Fruit fly (Drosophila melanogaster) whole organism, embryonic: ENCODE measurements around the gene CG15473.

Experiments
- Adf1 ChIP-seq: fragments of 200-800 bp; sonication (Bioruptor generic); IDR thresholded peaks from 2 replicates; pipeline ENCODE4 v1.3.6; 2022; ENCODE audit warnings: missing biosample characterization, missing genetic modification characterization
- Atf-2 ChIP-seq: fragments of 200-800 bp; sonication (Bioruptor generic); optimal IDR thresholded peaks from 2 replicates; lab custom pipeline; 2016; ENCODE audit warnings: missing biosample characterization, missing genetic modification characterization
- Awh ChIP-seq: fragments of 200-800 bp; sonication (Bioruptor generic); IDR thresholded peaks from 2 replicates; pipeline ENCODE4, ENCODE4 v1.3.6; 2022; ENCODE audit warnings: missing biosample characterization, missing genetic modification characterization
- BtbVII ChIP-seq: fragments of 200-800 bp; sonication (Bioruptor generic); optimal IDR thresholded peaks from 3 replicates; lab custom pipeline; 2017; ENCODE audit warnings: missing biosample characterization, mild to moderate bottlenecking, missing genetic modification characterization
- CG11093 ChIP-seq: fragments of 200-800 bp; sonication (Bioruptor generic); IDR thresholded peaks from 3 replicates; pipeline ENCODE4 v1.3.6; 2022; ENCODE audit warnings: missing biosample characterization, missing genetic modification characterization
- CG1233 ChIP-seq: fragments of 200-800 bp; sonication (Bioruptor generic); optimal IDR thresholded peaks from 4 replicates; lab custom pipeline; 2018; ENCODE audit warnings: missing biosample characterization, mild to moderate bottlenecking, missing genetic modification characterization
- CG12744 ChIP-seq: fragments of 200-800 bp; sonication (Bioruptor generic); optimal IDR thresholded peaks from 2 replicates; lab custom pipeline; 2016; ENCODE audit warnings: missing biosample characterization, missing genetic modification characterization
- CG12942 ChIP-seq: fragments of 200-800 bp; sonication (Bioruptor generic); optimal IDR thresholded peaks from 3 replicates; lab custom pipeline; 2016; ENCODE audit warnings: missing biosample characterization, missing genetic modification characterization
- CG13296 ChIP-seq: fragments of 200-800 bp; sonication (Bioruptor generic); optimal IDR thresholded peaks from 3 replicates; lab custom pipeline; 2018; ENCODE audit warnings: missing biosample characterization, mild to moderate bottlenecking, missing genetic modification characterization
- CG15269 ChIP-seq: fragments of 200-800 bp; sonication (Bioruptor generic); optimal IDR thresholded peaks from 2 replicates; lab custom pipeline; 2018; ENCODE audit warnings: missing biosample characterization, mild to moderate bottlenecking, missing genetic modification characterization, moderate library complexity
- CG2116 ChIP-seq: fragments of 200-800 bp; sonication (Bioruptor generic); optimal IDR thresholded peaks from 3 replicates; lab custom pipeline; 2018; ENCODE audit warnings: missing biosample characterization, mild to moderate bottlenecking, missing genetic modification characterization
- CG2875 ChIP-seq: fragments of 200-800 bp; sonication (Bioruptor generic); optimal IDR thresholded peaks from 2 replicates; lab custom pipeline; 2017; ENCODE audit warnings: missing biosample characterization, mild to moderate bottlenecking, missing genetic modification characterization, missing genetic modification reagents
- CG3065 ChIP-seq: fragments of 200-800 bp; sonication (Bioruptor generic); optimal IDR thresholded peaks from 2 replicates; lab custom pipeline; 2016; ENCODE audit warnings: missing biosample characterization, missing genetic modification characterization
- CG3995 ChIP-seq: fragments of 200-800 bp; sonication (Bioruptor generic); optimal IDR thresholded peaks from 3 replicates; lab custom pipeline; 2016; ENCODE audit warnings: missing biosample characterization, missing genetic modification characterization
- CG6813 ChIP-seq: fragments of 200-800 bp; sonication (Bioruptor generic); optimal IDR thresholded peaks from 2 replicates; lab custom pipeline; 2017; ENCODE audit warnings: missing biosample characterization, missing genetic modification characterization, mild to moderate bottlenecking, moderate library complexity, missing genetic modification reagents
- CG6854 ChIP-seq: fragments of 200-800 bp; sonication (Bioruptor generic); optimal IDR thresholded peaks from 3 replicates; lab custom pipeline; 2017; ENCODE audit warnings: missing biosample characterization, mild to moderate bottlenecking, missing genetic modification characterization
- CG8359 ChIP-seq: fragments of 200-800 bp; sonication (Bioruptor generic); optimal IDR thresholded peaks from 2 replicates; lab custom pipeline; 2017; ENCODE audit warnings: missing biosample characterization, mild to moderate bottlenecking, missing genetic modification characterization, borderline replicate concordance
- CG9817 ChIP-seq: fragments of 200-800 bp; sonication (Bioruptor generic); optimal IDR thresholded peaks from 2 replicates; lab custom pipeline; 2018; ENCODE audit warnings: missing biosample characterization, mild to moderate bottlenecking, missing genetic modification characterization, moderate library complexity
- Chrac-16 ChIP-seq: fragments of 200-800 bp; sonication (Bioruptor generic); optimal IDR thresholded peaks from 3 replicates; lab custom pipeline; 2016; ENCODE audit warnings: missing biosample characterization, missing genetic modification characterization
- Doc2 ChIP-seq: fragments of 200-800 bp; sonication (Bioruptor generic); IDR thresholded peaks from 2 replicates; pipeline ENCODE4 v1.3.6; 2022; ENCODE audit warnings: missing biosample characterization, missing genetic modification characterization
- Dref ChIP-seq: fragments of 200-800 bp; sonication (Bioruptor generic); IDR thresholded peaks from 2 replicates; pipeline ENCODE4 v1.3.6; 2022; ENCODE audit warnings: missing biosample characterization, missing genetic modification characterization
- ERR ChIP-seq: fragments of 200-800 bp; sonication (Bioruptor generic); optimal IDR thresholded peaks from 2 replicates; lab custom pipeline; 2016; ENCODE audit warnings: missing biosample characterization, missing genetic modification characterization
- Eip74EF ChIP-seq, 2 experiments: fragments of 200-800 bp in 1 of 2; fragments of >200 bp in 1 of 2; sonication (Bioruptor generic) in 1 of 2; optimal IDR thresholded peaks; 2 replicates each; lab custom pipeline; 2017 to 2019; ENCODE audit warnings: missing biosample characterization in 2 of 2, missing genetic modification characterization in 2 of 2, mild to moderate bottlenecking in 1 of 2, moderate library complexity in 1 of 2
- Fer1 ChIP-seq: fragments of 200-800 bp; sonication (Bioruptor generic); optimal IDR thresholded peaks from 2 replicates; lab custom pipeline; 2017; ENCODE audit warnings: missing biosample characterization, mild to moderate bottlenecking, missing genetic modification characterization
- GATAe ChIP-seq: fragments of 200-800 bp; sonication (Bioruptor generic); conservative IDR thresholded peaks from 2 replicates; pipeline ENCODE4 v1.3.6; 2022; ENCODE audit warnings: missing biosample characterization, missing genetic modification characterization
- Hand ChIP-seq: fragments of 200-800 bp; sonication (Bioruptor generic); optimal IDR thresholded peaks from 2 replicates; lab custom pipeline; 2017; ENCODE audit warnings: mild to moderate bottlenecking, missing biosample characterization, missing genetic modification reagents, missing genetic modification characterization
- HmgZ ChIP-seq: fragments of 200-800 bp; sonication (Bioruptor generic); optimal IDR thresholded peaks from 2 replicates; lab custom pipeline; 2018; ENCODE audit warnings: missing biosample characterization, mild to moderate bottlenecking, missing genetic modification characterization
- Hr51 ChIP-seq, 2 experiments: fragments of 200-800 bp; sonication (Bioruptor generic); optimal IDR thresholded peaks; 2 replicates in 1 of 2; 3 replicates in 1 of 2; lab custom pipeline; 2016 to 2018; ENCODE audit warnings: missing biosample characterization in 2 of 2, missing genetic modification characterization in 2 of 2, mild to moderate bottlenecking in 1 of 2, moderate library complexity in 1 of 2
- Lpt ChIP-seq: fragments of >200 bp; optimal IDR thresholded peaks from 2 replicates; lab custom pipeline; 2018; ENCODE audit warnings: missing biosample characterization, missing genetic modification characterization
- Med ChIP-seq: fragments of 200-800 bp; sonication (Bioruptor generic); peaks from one replicate; lab custom pipeline; 2016; ENCODE audit warnings: missing biosample characterization, missing genetic modification characterization, mild to moderate bottlenecking, inconsistent platforms, moderate library complexity
- Mrtf ChIP-seq: fragments of 200-800 bp; sonication (Bioruptor generic); IDR thresholded peaks from 3 replicates; pipeline ENCODE4 v1.3.6; 2022; ENCODE audit warnings: missing biosample characterization, missing genetic modification characterization
- Rx ChIP-seq: fragments of 200-800 bp; sonication (Bioruptor generic); IDR thresholded peaks from 2 replicates; pipeline ENCODE4 v1.3.6; 2022; ENCODE audit warnings: missing biosample characterization, missing genetic modification characterization
- Taf1 ChIP-seq: fragments of 200-800 bp; sonication (Bioruptor generic); IDR thresholded peaks from 2 replicates; pipeline ENCODE4 v1.3.6; 2022; ENCODE audit warnings: missing biosample characterization, missing genetic modification characterization
- Xbp1 ChIP-seq: fragments of 200-800 bp; sonication (Bioruptor generic); optimal IDR thresholded peaks from 3 replicates; lab custom pipeline; 2016; ENCODE audit warnings: missing biosample characterization, mild to moderate bottlenecking, missing genetic modification characterization
- crp ChIP-seq, 2 experiments: fragments of 200-800 bp; sonication (Bioruptor generic); optimal IDR thresholded peaks; 2 replicates in 1 of 2; 3 replicates in 1 of 2; lab custom pipeline; 2017; ENCODE audit warnings: missing biosample characterization in 2 of 2, missing genetic modification characterization in 2 of 2, mild to moderate bottlenecking in 1 of 2, moderate library complexity in 1 of 2
- gcm2 ChIP-seq: fragments of 200-800 bp; sonication (Bioruptor generic); optimal IDR thresholded peaks from 2 replicates; lab custom pipeline; 2016; ENCODE audit warnings: missing biosample characterization, missing genetic modification characterization
- gsb ChIP-seq: fragments of 200-800 bp; sonication (Bioruptor generic); IDR thresholded peaks from 2 replicates; pipeline ENCODE4 v1.3.6; 2022; ENCODE audit warnings: missing biosample characterization, missing genetic modification characterization
- gsb-n ChIP-seq: fragments of 200-800 bp; sonication (Bioruptor generic); optimal IDR thresholded peaks from 3 replicates; lab custom pipeline; 2018; ENCODE audit warnings: missing biosample characterization, mild to moderate bottlenecking, missing genetic modification characterization
- her ChIP-seq: fragments of 200-800 bp; sonication (Bioruptor generic); optimal IDR thresholded peaks from 2 replicates; lab custom pipeline; 2016; ENCODE audit warnings: missing biosample characterization, missing genetic modification characterization
- insv ChIP-seq, 2 experiments: fragments of 200-800 bp; sonication (Bioruptor generic); optimal IDR thresholded peaks; 3 replicates each; lab custom pipeline; 2016 to 2018; ENCODE audit warnings: missing biosample characterization in 2 of 2, missing genetic modification characterization in 2 of 2
- jigr1 ChIP-seq: fragments of 200-800 bp; sonication (Bioruptor generic); IDR thresholded peaks from 3 replicates; pipeline ENCODE4 v1.3.6; 2022; ENCODE audit warnings: missing biosample characterization, missing genetic modification characterization
- knrl ChIP-seq: fragments of 200-800 bp; sonication (Bioruptor generic); IDR thresholded peaks from 3 replicates; pipeline ENCODE4 v1.3.6; 2022; ENCODE audit warnings: missing biosample characterization, missing genetic modification characterization; ENCODE audit not compliant: partially characterized antibody
- luna ChIP-seq: fragments of 200-800 bp; sonication (Bioruptor generic); optimal IDR thresholded peaks from 2 replicates; lab custom pipeline; 2016; ENCODE audit warnings: missing biosample characterization, missing genetic modification characterization
- mirr ChIP-seq: fragments of 200-800 bp; sonication (Bioruptor generic); optimal IDR thresholded peaks from 3 replicates; lab custom pipeline; 2018; ENCODE audit warnings: missing biosample characterization, mild to moderate bottlenecking, missing genetic modification characterization
- nmo ChIP-seq: fragments of 200-800 bp; sonication (Bioruptor generic); optimal IDR thresholded peaks from 2 replicates; lab custom pipeline; 2018; ENCODE audit warnings: missing biosample characterization, mild to moderate bottlenecking, missing genetic modification characterization, moderate library complexity
- odd ChIP-seq: fragments of 200-800 bp; sonication (Bioruptor generic); optimal IDR thresholded peaks from 2 replicates; lab custom pipeline; 2017; ENCODE audit warnings: missing biosample characterization, mild to moderate bottlenecking, missing genetic modification characterization
- pan ChIP-seq, 4 experiments: fragments of >200 bp in 3 of 4; fragments of 200-800 bp in 1 of 4; sonication (Bioruptor generic) in 1 of 4; optimal IDR thresholded peaks in 3 of 4; IDR thresholded peaks in 1 of 4; 2 replicates each; pipeline versions ENCODE4 v1.3.6 to Lab custom; 2017 to 2022; ENCODE audit warnings: missing biosample characterization in 2 of 4, missing genetic modification characterization in 2 of 4, mixed read lengths in 1 of 4
- so ChIP-seq: fragments of 200-800 bp; sonication (Bioruptor generic); IDR thresholded peaks from 3 replicates; pipeline ENCODE4 v1.3.6; 2022; ENCODE audit warnings: missing biosample characterization, missing genetic modification characterization
- sr ChIP-seq: fragments of 200-800 bp; sonication (Bioruptor generic); IDR thresholded peaks from 3 replicates; pipeline ENCODE4 v1.3.6; 2022; ENCODE audit warnings: missing biosample characterization, missing genetic modification characterization
- sug ChIP-seq: fragments of 200-800 bp; optimal IDR thresholded peaks from 2 replicates; lab custom pipeline; 2019; ENCODE audit warnings: missing biosample characterization, mild to moderate bottlenecking, missing genetic modification characterization, moderate library complexity
- vnd ChIP-seq: fragments of 200-800 bp; sonication (Bioruptor generic); IDR thresholded peaks from 3 replicates; pipeline ENCODE4 v1.3.6; 2022; ENCODE audit warnings: missing biosample characterization, missing genetic modification characterization; ENCODE audit not compliant: partially characterized antibody

The CG15473 gene

DNA sequence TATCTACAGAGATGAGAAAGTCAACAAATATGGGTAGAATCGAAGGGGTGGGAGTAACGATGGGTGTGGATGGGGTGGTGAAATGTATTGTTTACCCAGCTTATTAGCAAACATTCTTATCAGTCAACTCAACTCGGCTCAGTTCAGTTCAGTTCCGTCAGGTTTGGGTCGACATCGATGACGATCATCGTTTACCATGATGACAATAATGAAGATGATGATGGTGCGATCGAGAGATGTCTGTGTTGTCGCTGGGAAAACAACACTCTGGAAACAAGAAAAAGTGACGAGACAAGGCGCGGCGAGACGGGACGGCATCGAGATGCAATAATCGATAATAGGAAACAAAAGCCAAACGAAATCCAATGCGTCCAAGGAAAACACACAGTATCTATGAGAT is 44.6 kb downstream of the CG15473 start (continued):
- TF ChIP-seq GATAe (GFP tag; lab: Robert Waterston, UW): no peak
- peak; percentile 73 for TF ChIP-seq Med (GFP tag; lab: Kevin White, UChicago)
- TF ChIP-seq crp (GFP tag; optimal IDR thresholded peaks at IDR 0.05; lab: Kevin White, UChicago): no peak
- TF ChIP-seq Hand (GFP tag; lab: Kevin White, UChicago): no peak
- no peak for TF ChIP-seq CG3065
- no peak for TF ChIP-seq Taf1 (GFP tag; lab: Robert Waterston, UW)
- no peak for TF ChIP-seq pan (optimal IDR thresholded peaks at IDR 0.05; lab: Kevin White, UChicago)
- no peak for TF ChIP-seq pan (GFP tag; optimal IDR thresholded peaks at IDR 0.05 in 1 of 2, IDR thresholded peaks at IDR 0.05 in 1 of 2)
- TF ChIP-seq Lpt (GFP tag; lab: Kevin White, UChicago): no peak
- TF ChIP-seq Fer1 (GFP tag; lab: Kevin White, UChicago): no peak
- TF ChIP-seq CG12942 (GFP tag; lab: Kevin White, UChicago): no peak
- TF ChIP-seq Hr51 (GFP tag; optimal IDR thresholded peaks at IDR 0.05; lab: Kevin White, UChicago): no peak
- no peak for TF ChIP-seq gcm2 (GFP tag; lab: Kevin White, UChicago)
- TF ChIP-seq jigr1: no peak
- TF ChIP-seq CG2116 (GFP tag; lab: Kevin White, UChicago): no peak
- TF ChIP-seq CG12744 (GFP tag; lab: Kevin White, UChicago): no peak
- no peak for TF ChIP-seq ERR (GFP tag; lab: Kevin White, UChicago)
- TF ChIP-seq HmgZ: no peak
- TF ChIP-seq her (GFP tag; lab: Kevin White, UChicago): no peak
- TF ChIP-seq gsb (GFP tag; lab: Robert Waterston, UW): no peak
- no peak for TF ChIP-seq Doc2
- TF ChIP-seq Awh (GFP tag; lab: Robert Waterston, UW): no peak
- no peak for TF ChIP-seq mirr
- TF ChIP-seq CG8359 (GFP tag; lab: Kevin White, UChicago): peak; percentile 31
- TF ChIP-seq vnd (GFP tag; lab: Robert Waterston, UW): no peak
- TF ChIP-seq CG3995 (GFP tag; lab: Kevin White, UChicago): no peak
- TF ChIP-seq CG13296: no peak
- no peak for TF ChIP-seq Xbp1 (GFP tag; lab: Kevin White, UChicago)
- no peak for TF ChIP-seq Rx (GFP tag; lab: Robert Waterston, UW)
- TF ChIP-seq Mrtf (GFP tag; lab: Robert Waterston, UW): no peak
- TF ChIP-seq CG1233 (GFP tag; lab: Kevin White, UChicago): peak; percentile 13
- TF ChIP-seq Dref (GFP tag; lab: Robert Waterston, UW): no peak
- TF ChIP-seq CG6854: no peak
- no peak for TF ChIP-seq sr (GFP tag; lab: Robert Waterston, UW)
- TF ChIP-seq Atf-2 (GFP tag; lab: Kevin White, UChicago): no peak
- 0 out of 3 replicates have a peak, but pooled peaks have one; percentile 19 for TF ChIP-seq so
- no peak for TF ChIP-seq nmo (GFP tag; lab: Kevin White, UChicago)
- peak; percentile 46 for TF ChIP-seq gsb-n (tag; lab: Kevin White, UChicago)
- TF ChIP-seq BtbVII (GFP tag; lab: Kevin White, UChicago): no peak
- no peak for TF ChIP-seq CG15269 (tag; lab: Kevin White, UChicago)
- peak; percentile 56 for TF ChIP-seq CG6813
- no peak for TF ChIP-seq insv (GFP tag; optimal IDR thresholded peaks at IDR 0.05; lab: Kevin White, UChicago)
- TF ChIP-seq Eip74EF (GFP tag; optimal IDR thresholded peaks at IDR 0.05; lab: Kevin White, UChicago): no peak
- TF ChIP-seq CG11093 (GFP tag; lab: Robert Waterston, UW): no peak
- TF ChIP-seq CG9817: no peak
- no peak for TF ChIP-seq Chrac-16 (GFP tag; lab: Kevin White, UChicago)
- TF ChIP-seq CG2875 (GFP tag; lab: Kevin White, UChicago): peak; percentile 29
- no peak for TF ChIP-seq sug (tag; lab: Kevin White, UChicago)
- TF ChIP-seq Adf1: no peak
- no peak for TF ChIP-seq knrl (GFP tag; lab: Robert Waterston, UW)
- TF ChIP-seq odd (GFP tag; lab: Kevin White, UChicago): peak; percentile 3
- TF ChIP-seq luna (GFP tag; lab: Kevin White, UChicago): no peak
